Worm (Caenorhabditis elegans): Measurements from ENCODE around the gene gsnl-1.

The gsnl-1 gene

DNA sequence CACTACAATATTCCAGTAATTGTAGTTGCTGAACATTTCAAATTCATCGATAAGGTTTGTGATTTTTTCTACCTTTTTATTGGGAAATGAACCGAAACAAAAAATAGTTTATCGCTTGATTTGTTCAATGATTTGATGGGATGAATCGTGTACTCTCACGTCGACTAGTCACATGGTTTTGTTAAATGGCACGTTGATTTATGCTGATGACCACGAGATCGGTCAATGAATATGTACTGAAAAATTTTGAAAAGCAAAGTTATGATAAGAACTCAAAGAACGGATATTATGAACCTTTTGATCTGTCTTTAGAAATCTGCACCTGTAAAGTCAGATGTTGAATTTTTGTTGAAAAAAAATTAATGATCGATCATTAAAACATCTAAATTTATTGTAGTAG is 19.4 kb downstream of the gsnl-1 start:
- no peak for TF ChIP-seq spr-1 (tag; optimal IDR thresholded peaks at IDR 0.05)
- TF ChIP-seq lsy-2 (tag; optimal IDR thresholded peaks at IDR 0.05), result peak in 1 of 2 experiments; percentile 52
- TF ChIP-seq snpc-1.2 (GFP tag; IDR thresholded peaks at IDR 0.05), result no peak
- TF ChIP-seq hlh-11 (tag; optimal IDR thresholded peaks at IDR 0.05), result peak; percentile 64
- peak; percentile 12 for TF ChIP-seq nhr-76 (tag; optimal IDR thresholded peaks at IDR 0.05)
- TF ChIP-seq set-16 (GFP tag; IDR thresholded peaks at IDR 0.05), result no peak
- no peak for TF ChIP-seq mes-2 (tag; optimal IDR thresholded peaks at IDR 0.05; ENCODE audit: poor library complexity, severe bottlenecking)
- peak; percentile 82 for TF ChIP-seq dve-1 (tag; optimal IDR thresholded peaks at IDR 0.05; ENCODE audit: insufficient read depth)
- no peak for TF ChIP-seq nhr-11 (tag; optimal IDR thresholded peaks at IDR 0.05)
- TF ChIP-seq mdl-1 (tag; optimal IDR thresholded peaks at IDR 0.05), result peak in 1 of 2 experiments; percentile 65
- no peak for TF ChIP-seq nhr-237 (tag; optimal IDR thresholded peaks at IDR 0.05)
- TF ChIP-seq jun-1 (tag; optimal IDR thresholded peaks at IDR 0.05), result no peak
- TF ChIP-seq tag-97 (GFP tag; IDR thresholded peaks at IDR 0.05), result no peak
- TF ChIP-seq nhr-25 (tag; optimal IDR thresholded peaks at IDR 0.05; ENCODE audit: borderline replicate concordance, insufficient read depth), result peak; percentile 46
- TF ChIP-seq dmd-6 (GFP tag; IDR thresholded peaks at IDR 0.05), result peak; percentile 84
- TF ChIP-seq ceh-20 (GFP tag; IDR thresholded peaks at IDR 0.05), result peak; percentile 69; the same call in 1 of the 2 replicates
- TF ChIP-seq nhr-28 (tag; optimal IDR thresholded peaks at IDR 0.05), result peak; percentile 97
- TF ChIP-seq php-3 (GFP tag; IDR thresholded peaks at IDR 0.05), result no peak
- TF ChIP-seq arid-1 (GFP tag; conservative IDR thresholded peaks at IDR 0.05), result no peak
- TF ChIP-seq daf-19 (GFP tag; conservative IDR thresholded peaks at IDR 0.05), result no peak
- TF ChIP-seq tra-1 (GFP tag; IDR thresholded peaks at IDR 0.05), result no peak
- no peak for TF ChIP-seq nhr-10 (tag; optimal IDR thresholded peaks at IDR 0.05)
- no peak for TF ChIP-seq unc-130 (GFP tag; optimal IDR thresholded peaks at IDR 0.05)
- peak; percentile 34 for TF ChIP-seq nhr-77 (tag; optimal IDR thresholded peaks at IDR 0.05)
- TF ChIP-seq skn-1 (tag; optimal IDR thresholded peaks at IDR 0.05), result no peak
- TF ChIP-seq nhr-6 (tag; optimal IDR thresholded peaks at IDR 0.05), result peak; percentile 46
- no peak for TF ChIP-seq lin-15B (tag; optimal IDR thresholded peaks at IDR 0.05)
- TF ChIP-seq hif-1 (tag; optimal IDR thresholded peaks at IDR 0.05), result no peak
- TF ChIP-seq Y48G9A.11 (GFP tag; IDR thresholded peaks at IDR 0.05), result no peak
- TF ChIP-seq hmg-1.1 (GFP tag; IDR thresholded peaks at IDR 0.05), result no peak
- no peak for TF ChIP-seq lim-7 (GFP tag; IDR thresholded peaks at IDR 0.05)
- TF ChIP-seq mdt-29 (GFP tag; IDR thresholded peaks at IDR 0.05), result no peak
- TF ChIP-seq mxl-3 (GFP tag; optimal IDR thresholded peaks at IDR 0.05), result peak; percentile 69
- peak; percentile 3 for TF ChIP-seq T20F7.1 (GFP tag; optimal IDR thresholded peaks at IDR 0.05)
- TF ChIP-seq Y75B8A.6 (GFP tag; IDR thresholded peaks at IDR 0.05), result no peak
- TF ChIP-seq F26F4.8 (GFP tag; conservative IDR thresholded peaks at IDR 0.05), result no peak
- TF ChIP-seq daf-16 (GFP tag; optimal IDR thresholded peaks at IDR 0.05), result no peak
- TF ChIP-seq daf-16 (tag; optimal IDR thresholded peaks at IDR 0.05), result no peak
- no peak for TF ChIP-seq daf-8 (GFP tag; IDR thresholded peaks at IDR 0.05)
- TF ChIP-seq hlh-30 (tag; optimal IDR thresholded peaks at IDR 0.05; ENCODE audit: insufficient read depth), result peak; percentile 83
- peak; percentile 49 for TF ChIP-seq nhr-48 (tag; optimal IDR thresholded peaks at IDR 0.05)
- no peak for TF ChIP-seq saeg-2 (GFP tag; IDR thresholded peaks at IDR 0.05)
- TF ChIP-seq ces-1 (GFP tag; optimal IDR thresholded peaks at IDR 0.05), result no peak
- peak in 1 of 2 experiments; percentile 99 for TF ChIP-seq unc-62 (GFP tag; optimal IDR thresholded peaks at IDR 0.05 in 1 of 2)
- no peak for TF ChIP-seq unc-62 (tag; optimal IDR thresholded peaks at IDR 0.05)
- TF ChIP-seq lin-38 (GFP tag; IDR thresholded peaks at IDR 0.05), result no peak
- TF ChIP-seq mep-1 (tag; optimal IDR thresholded peaks at IDR 0.05), result peak; percentile 42
- no peak for TF ChIP-seq ZK546.5 (tag; optimal IDR thresholded peaks at IDR 0.05)
- TF ChIP-seq egl-27 (tag; optimal IDR thresholded peaks at IDR 0.05), result no peak
- TF ChIP-seq rbr-2 (tag; optimal IDR thresholded peaks at IDR 0.05), result no peak
- no peak for TF ChIP-seq D1046.2 (GFP tag; IDR thresholded peaks at IDR 0.05)
- TF ChIP-seq aly-2 (tag; optimal IDR thresholded peaks at IDR 0.05), result no peak
